Fruit fly (Drosophila melanogaster): ENCODE measurements around the gene Atac1.

The Atac1 gene

DNA sequence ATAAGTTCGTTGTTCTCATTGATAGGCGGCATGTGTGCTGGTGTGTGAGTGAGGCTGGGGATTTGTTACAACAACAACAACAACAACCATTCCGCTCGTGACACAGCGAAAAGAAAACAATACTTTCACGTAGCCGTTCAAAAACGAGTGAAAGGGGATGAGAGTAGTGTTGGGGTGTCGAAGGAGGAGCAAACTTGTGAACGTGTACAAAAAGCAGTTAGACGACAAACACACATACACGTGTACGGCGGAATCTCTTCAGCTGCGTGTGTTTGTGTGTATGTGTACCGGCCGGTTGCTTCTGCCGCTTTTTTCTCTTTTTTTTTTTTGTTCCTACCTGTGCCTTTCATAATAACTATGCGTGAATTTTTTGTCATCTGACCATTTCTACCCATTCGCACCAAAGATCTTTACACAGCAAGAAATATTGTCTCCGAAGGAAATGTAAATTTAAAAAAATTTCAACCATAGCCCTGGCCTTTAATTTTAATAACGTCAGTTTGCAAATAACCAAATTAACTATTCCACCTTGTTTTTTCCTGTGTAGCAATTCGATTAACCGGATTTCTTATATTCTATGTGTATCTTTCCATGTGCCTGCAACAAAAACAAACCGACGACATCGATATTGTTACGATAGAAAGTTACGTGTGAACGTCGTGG lies 37.9 kb downstream of the Atac1 start (continued):
- TF ChIP-seq kah (GFP tag; optimal IDR thresholded peaks at IDR 0.05), result peak; percentile 1
- peak; percentile 70 for TF ChIP-seq zen (tag; optimal IDR thresholded peaks at IDR 0.05)
- TF ChIP-seq CG9437 (GFP tag; optimal IDR thresholded peaks at IDR 0.05), result no peak
- peak; percentile 77 for TF ChIP-seq CG17568 (GFP tag; optimal IDR thresholded peaks at IDR 0.05)
- peak; percentile 76 for TF ChIP-seq CG5953 (GFP tag; IDR thresholded peaks at IDR 0.05)
- TF ChIP-seq tio (GFP tag; optimal IDR thresholded peaks at IDR 0.05), result no peak
- TF ChIP-seq exex (tag; optimal IDR thresholded peaks at IDR 0.05), result no peak
- TF ChIP-seq CG14441 (GFP tag; IDR thresholded peaks at IDR 0.05), result no peak
- TF ChIP-seq CG10654 (GFP tag; optimal IDR thresholded peaks at IDR 0.05), result peak; percentile 59
- peak; percentile 70; the same call in 1 of the 2 replicates for TF ChIP-seq sim (GFP tag; IDR thresholded peaks at IDR 0.05)
- TF ChIP-seq CG7987 (GFP tag; optimal IDR thresholded peaks at IDR 0.05), result no peak
- TF ChIP-seq CG2875 (GFP tag; optimal IDR thresholded peaks at IDR 0.05), result peak; percentile 48
- TF ChIP-seq B-H2 (GFP tag; optimal IDR thresholded peaks at IDR 0.05), result no peak
- TF ChIP-seq nau (GFP tag; optimal IDR thresholded peaks at IDR 0.05), result peak; percentile 20
- no peak for TF ChIP-seq pros (GFP tag; optimal IDR thresholded peaks at IDR 0.05)
- TF ChIP-seq tx (GFP tag; optimal IDR thresholded peaks at IDR 0.05), result peak; percentile 59
- TF ChIP-seq ranshi (GFP tag; IDR thresholded peaks at IDR 0.05), result no peak; the same call in 1 of the 2 replicates
- peak; percentile 1 for TF ChIP-seq CG12104 (GFP tag; optimal IDR thresholded peaks at IDR 0.05)
- no peak for TF ChIP-seq CG43689 (GFP tag; IDR thresholded peaks at IDR 0.05)
- TF ChIP-seq mam (GFP tag; optimal IDR thresholded peaks at IDR 0.05), result peak; percentile 76
- TF ChIP-seq dpn (GFP tag; optimal IDR thresholded peaks at IDR 0.05), result peak; percentile 59 to 75
- peak; percentile 68 for TF ChIP-seq shn (GFP tag; optimal IDR thresholded peaks at IDR 0.05)
- TF ChIP-seq CTCF (GFP tag; optimal IDR thresholded peaks at IDR 0.05), result no peak
- TF ChIP-seq chn (GFP tag; optimal IDR thresholded peaks at IDR 0.05), result peak; percentile 42
- TF ChIP-seq Oaz (GFP tag; IDR thresholded peaks at IDR 0.05), result no peak; the same call in 1 of the 2 replicates
- TF ChIP-seq CG11723 (GFP tag; optimal IDR thresholded peaks at IDR 0.05), result no peak
- TF ChIP-seq CG8765 (GFP tag; IDR thresholded peaks at IDR 0.05), result no peak; the same call in 1 of the 2 replicates
- peak; percentile 60 for TF ChIP-seq PHDP (tag; optimal IDR thresholded peaks at IDR 0.05)
- TF ChIP-seq CG9817 (tag; optimal IDR thresholded peaks at IDR 0.05), result no peak
- no peak for TF ChIP-seq CrebB (tag; optimal IDR thresholded peaks at IDR 0.05)
- TF ChIP-seq pan (optimal IDR thresholded peaks at IDR 0.05), result no peak
- no peak for TF ChIP-seq pan (GFP tag; optimal IDR thresholded peaks at IDR 0.05 in 1 of 2, IDR thresholded peaks at IDR 0.05 in 1 of 2)
- no peak for TF ChIP-seq jigr1 (GFP tag; IDR thresholded peaks at IDR 0.05)
- no peak for TF ChIP-seq CG10543 (GFP tag; optimal IDR thresholded peaks at IDR 0.05)
- TF ChIP-seq CG9609 (GFP tag; optimal IDR thresholded peaks at IDR 0.05), result peak; percentile 68
- TF ChIP-seq sisA (GFP tag; IDR thresholded peaks at IDR 0.05), result no peak; the same call in 1 of the 2 replicates
- peak; percentile 33 for TF ChIP-seq luna (GFP tag; optimal IDR thresholded peaks at IDR 0.05)
- no peak for TF ChIP-seq Awh (GFP tag; IDR thresholded peaks at IDR 0.05)
- TF ChIP-seq fd3F (GFP tag; optimal IDR thresholded peaks at IDR 0.05), result peak; percentile 34
- TF ChIP-seq nmo (GFP tag; optimal IDR thresholded peaks at IDR 0.05), result peak; percentile 62
- TF ChIP-seq CG17361 (GFP tag; IDR thresholded peaks at IDR 0.05), result 0 out of 3 replicates have a peak, but pooled peaks have one; percentile 58
- no peak for TF ChIP-seq ato (GFP tag; IDR thresholded peaks at IDR 0.05; ENCODE audit: partially characterized antibody)
- TF ChIP-seq CG31441 (GFP tag; IDR thresholded peaks at IDR 0.05), result no peak; the same call in 1 of the 2 replicates
- TF ChIP-seq trh (GFP tag; optimal IDR thresholded peaks at IDR 0.05), result peak; percentile 27
- TF ChIP-seq slp2 (GFP tag; optimal IDR thresholded peaks at IDR 0.05), result peak; percentile 80
- TF ChIP-seq pnt (GFP tag; optimal IDR thresholded peaks at IDR 0.05), result peak; percentile 62
- no peak for TF ChIP-seq CG2678 (tag; optimal IDR thresholded peaks at IDR 0.05)
- no peak for TF ChIP-seq schlank (tag; optimal IDR thresholded peaks at IDR 0.05)
- peak; percentile 65 for TF ChIP-seq HHEX (GFP tag; optimal IDR thresholded peaks at IDR 0.05)
- TF ChIP-seq Taf1 (GFP tag; IDR thresholded peaks at IDR 0.05), result no peak
- TF ChIP-seq CG8388 (GFP tag; optimal IDR thresholded peaks at IDR 0.05), result peak; percentile 74
